Fruit fly (Drosophila melanogaster): ENCODE results near the gene CG18746.

The CG18746 gene

dm6 chr3R:7809662-7810621, 20.0 kb upstream of the CG18746 start, which contains the start of the genes CG2993 and sgll (continued):
- peak; percentile 66 for TF ChIP-seq CG33557 (GFP tag; optimal IDR thresholded peaks at IDR 0.05)
- TF ChIP-seq az2 (GFP tag; optimal IDR thresholded peaks at IDR 0.05): peak; percentile 97
- TF ChIP-seq CG12744 (GFP tag; optimal IDR thresholded peaks at IDR 0.05): peak; percentile 88
- TF ChIP-seq CG12391 (tag; optimal IDR thresholded peaks at IDR 0.05): no peak
- peak; percentile 46; the same call in 1 of the 2 replicates for TF ChIP-seq dan (GFP tag; IDR thresholded peaks at IDR 0.05)
- peak; percentile 68 for TF ChIP-seq kni (GFP tag; optimal IDR thresholded peaks at IDR 0.05)
- peak; percentile 51 for TF ChIP-seq Hey (tag; optimal IDR thresholded peaks at IDR 0.05)
- TF ChIP-seq CG12219 (GFP tag; optimal IDR thresholded peaks at IDR 0.05): peak; percentile 75
- TF ChIP-seq cato (GFP tag; optimal IDR thresholded peaks at IDR 0.05; ENCODE audit: borderline replicate concordance): peak; percentile 84
- peak; percentile 74 for TF ChIP-seq Ravus (GFP tag; IDR thresholded peaks at IDR 0.05)
- no peak for TF ChIP-seq nom (GFP tag; optimal IDR thresholded peaks at IDR 0.05)
- TF ChIP-seq dmrt11E (tag; optimal IDR thresholded peaks at IDR 0.05): peak; percentile 87
- peak; percentile 25 for TF ChIP-seq CG3995 (GFP tag; optimal IDR thresholded peaks at IDR 0.05)
- peak; percentile 41 for TF ChIP-seq odd (GFP tag; optimal IDR thresholded peaks at IDR 0.05)
- peak; percentile 38; the same call in 1 of the 2 replicates for TF ChIP-seq aop (GFP tag; IDR thresholded peaks at IDR 0.05)
- peak; percentile 71 for TF ChIP-seq danr (GFP tag; IDR thresholded peaks at IDR 0.05)
- peak; percentile 85 for TF ChIP-seq repo (GFP tag; optimal IDR thresholded peaks at IDR 0.05)
- TF ChIP-seq gfzf (GFP tag; optimal IDR thresholded peaks at IDR 0.05): peak; percentile 89
- peak; percentile 84 for TF ChIP-seq CG1792 (GFP tag; optimal IDR thresholded peaks at IDR 0.05)
- peak; percentile 86 for TF ChIP-seq eyg (GFP tag; optimal IDR thresholded peaks at IDR 0.05)
- no peak for TF ChIP-seq CkIIα-i1 (GFP tag; IDR thresholded peaks at IDR 0.05)
- peak; percentile 91 for TF ChIP-seq en (GFP tag; optimal IDR thresholded peaks at IDR 0.05)
- peak; percentile 85 for TF ChIP-seq peb (GFP tag; IDR thresholded peaks at IDR 0.05)
- peak; percentile 81 for TF ChIP-seq sr (GFP tag; IDR thresholded peaks at IDR 0.05)
- TF ChIP-seq Bteb2 (GFP tag; optimal IDR thresholded peaks at IDR 0.05): peak; percentile 69
- peak; percentile 92 for TF ChIP-seq Awh (GFP tag; IDR thresholded peaks at IDR 0.05)
- peak; percentile 92 for TF ChIP-seq tgo (GFP tag; IDR thresholded peaks at IDR 0.05)
- peak; percentile 84 for TF ChIP-seq HLHmδ (GFP tag; optimal IDR thresholded peaks at IDR 0.05)
- peak; percentile 94 for TF ChIP-seq sd (tag; optimal IDR thresholded peaks at IDR 0.05)
- peak; percentile 48 for TF ChIP-seq CG13287 (GFP tag; IDR thresholded peaks at IDR 0.05; ENCODE audit: partially characterized antibody)
- TF ChIP-seq zen2 (GFP tag; IDR thresholded peaks at IDR 0.05; ENCODE audit: partially characterized antibody): no peak
- TF ChIP-seq CG15011 (GFP tag; optimal IDR thresholded peaks at IDR 0.05): peak; percentile 61
- peak; percentile 76 for TF ChIP-seq CG31441 (GFP tag; IDR thresholded peaks at IDR 0.05)
- TF ChIP-seq CG9817 (tag; optimal IDR thresholded peaks at IDR 0.05): peak; percentile 94
- TF ChIP-seq jumu (GFP tag; optimal IDR thresholded peaks at IDR 0.05): peak; percentile 93
- peak; percentile 74 for TF ChIP-seq CG7271 (tag; optimal IDR thresholded peaks at IDR 0.05)
- TF ChIP-seq crc (GFP tag; optimal IDR thresholded peaks at IDR 0.05): peak; percentile 69
- TF ChIP-seq rib (GFP tag; IDR thresholded peaks at IDR 0.05): no peak; the same call in 1 of the 2 replicates
- TF ChIP-seq Sry-δ (GFP tag; optimal IDR thresholded peaks at IDR 0.05): peak; percentile 66
- peak; percentile 40 for TF ChIP-seq CG18476 (GFP tag; optimal IDR thresholded peaks at IDR 0.05)
- peak; percentile 48 for TF ChIP-seq tup (GFP tag; optimal IDR thresholded peaks at IDR 0.05)
- no peak for TF ChIP-seq h (optimal IDR thresholded peaks at IDR 0.05)
- peak; percentile 39 for TF ChIP-seq CG5180 (GFP tag; optimal IDR thresholded peaks at IDR 0.05)
- no peak for TF ChIP-seq nerfin-2 (GFP tag; IDR thresholded peaks at IDR 0.05; ENCODE audit: partially characterized antibody)
- TF ChIP-seq disco-r (GFP tag; optimal IDR thresholded peaks at IDR 0.05): peak; percentile 82
- peak; percentile 71; the same call in 1 of the 2 replicates for TF ChIP-seq CG6689 (GFP tag; IDR thresholded peaks at IDR 0.05)
- TF ChIP-seq Spps (tag; optimal IDR thresholded peaks at IDR 0.05): no peak
- peak; percentile 91 for TF ChIP-seq bcd (GFP tag; optimal IDR thresholded peaks at IDR 0.05)
